Worm (Caenorhabditis elegans): ENCODE results near the gene ZC487.2.

- TF ChIP-seq him-1 (tag; optimal IDR thresholded peaks at IDR 0.05) (no peak), dao-5 (tag; optimal IDR thresholded peaks at IDR 0.05) (no peak), W03F9.2 (tag; optimal IDR thresholded peaks at IDR 0.05) (no peak)
Observed at ce11 chrV:6685499-6685898, 36.8 kb downstream of the ZC487.2 start.
